Worm (Caenorhabditis elegans) whole organism, mixed stage, embryonic: Measurements from ENCODE around the gene srw-7.

ENCODE experiments used
- ces-1 ChIP-seq: fragments of 150-350 bp; optimal IDR thresholded peaks from 2 replicates; lab custom pipeline; 2014; ENCODE audit warnings: missing biosample characterization, missing genetic modification reagents, missing genetic modification characterization
- drap-1 ChIP-seq: fragments of 200-800 bp; sonication (Bioruptor generic); optimal IDR thresholded peaks from 3 replicates; lab custom pipeline; 2018; ENCODE audit warnings: mild to moderate bottlenecking, missing genetic modification characterization, missing compliant biosample characterization
- lin-13 ChIP-seq: fragments of 150-350 bp; optimal IDR thresholded peaks from 2 replicates; lab custom pipeline; 2014; ENCODE audit warnings: missing biosample characterization, missing genetic modification characterization
- lin-32 ChIP-seq: fragments of 200-800 bp; sonication (Bioruptor generic); optimal IDR thresholded peaks from 2 replicates; lab custom pipeline; 2018; ENCODE audit warnings: mild to moderate bottlenecking, missing genetic modification characterization, missing compliant biosample characterization
- mab-5 ChIP-seq: fragments of 150-350 bp; optimal IDR thresholded peaks from 2 replicates; lab custom pipeline; 2014; ENCODE audit warnings: missing biosample characterization, missing genetic modification characterization
- nhr-12 ChIP-seq: fragments of 150-350 bp; optimal IDR thresholded peaks from 2 replicates; lab custom pipeline; 2014; ENCODE audit warnings: missing biosample characterization, missing genetic modification characterization
- nhr-76 ChIP-seq: sonication (generic microtip); optimal IDR thresholded peaks from 2 replicates; lab custom pipeline; 2017; ENCODE audit warnings: missing biosample characterization, missing genetic modification characterization
- unc-39 ChIP-seq: fragments of 150-350 bp; optimal IDR thresholded peaks from 2 replicates; lab custom pipeline; 2014; ENCODE audit warnings: missing biosample characterization, missing genetic modification characterization
- unc-62 ChIP-seq: fragments of 150-350 bp; optimal IDR thresholded peaks from 2 replicates; lab custom pipeline; 2014; ENCODE audit warnings: missing biosample characterization, missing genetic modification reagents, missing genetic modification characterization

DNA sequence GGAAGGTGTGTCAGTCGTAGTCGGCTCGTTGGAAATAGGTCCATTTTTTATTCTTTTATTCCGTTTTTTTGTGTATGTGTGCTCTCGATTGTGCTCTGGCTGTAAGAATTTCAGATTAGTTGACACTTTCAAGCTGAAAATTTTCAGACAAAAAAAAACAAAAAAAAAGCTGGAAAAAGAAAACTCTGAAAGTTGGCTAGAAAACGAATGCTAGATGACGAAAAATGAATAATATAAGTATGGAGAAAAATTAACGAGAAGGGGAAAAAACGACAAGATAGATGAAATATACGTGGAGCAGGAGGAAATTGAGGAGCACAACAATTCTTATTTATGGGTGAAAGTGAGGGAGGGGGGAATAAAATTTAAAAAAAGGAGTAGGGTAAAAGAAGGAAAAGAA, 25.6 kb downstream of the srw-7 start, which contains the start of gene H10D18.5:
- TF ChIP-seq ces-1 (GFP tag; lab: Kevin White, UChicago), result no peak
- no peak for TF ChIP-seq nhr-76 (tag; lab: Kevin White, UChicago)
- TF ChIP-seq lin-32 (GFP tag; lab: Kevin White, UChicago), result no peak
- TF ChIP-seq unc-62, result no peak
- no peak for TF ChIP-seq unc-39 (tag; lab: Kevin White, UChicago)
- no peak for TF ChIP-seq lin-13 (tag; lab: Kevin White, UChicago)
- TF ChIP-seq drap-1 (GFP tag; lab: Kevin White, UChicago), result no peak
- no peak for TF ChIP-seq nhr-12 (tag; lab: Kevin White, UChicago)
- no peak for TF ChIP-seq mab-5
